Worm (Caenorhabditis elegans): ENCODE results near the gene casy-1.

- no peak for TF ChIP-seq unc-62 (GFP tag; optimal IDR thresholded peaks at IDR 0.05)
- no peak for TF ChIP-seq dmd-4 (tag; optimal IDR thresholded peaks at IDR 0.05)
- TF ChIP-seq snpc-4 (tag; optimal IDR thresholded peaks at IDR 0.05): no peak
- no peak for TF ChIP-seq egl-27 (tag; optimal IDR thresholded peaks at IDR 0.05)
- no peak for TF ChIP-seq nhr-237 (tag; optimal IDR thresholded peaks at IDR 0.05)
These were observed 56.5 kb downstream of the casy-1 start for ce11 chrII:5899865-5900486.
